Worm (Caenorhabditis elegans): ENCODE results near the gene K04G7.1.

ce11 chrIII:7150162-7150561 lies 12.3 kb upstream of the K04G7.1 start:
- TF ChIP-seq ceh-82 (tag; optimal IDR thresholded peaks at IDR 0.05) (no peak), lsy-2 (tag; optimal IDR thresholded peaks at IDR 0.05) (no peak), lin-39 (tag; optimal IDR thresholded peaks at IDR 0.05) (no peak), skn-1 (tag; optimal IDR thresholded peaks at IDR 0.05) (no peak), nhr-77 (tag; optimal IDR thresholded peaks at IDR 0.05) (no peak), ama-1 (optimal IDR thresholded peaks at IDR 0.05) (no peak), blmp-1 (tag; optimal IDR thresholded peaks at IDR 0.05) (no peak), rnt-1 (tag; optimal IDR thresholded peaks at IDR 0.05) (no peak), nhr-11 (tag; optimal IDR thresholded peaks at IDR 0.05) (no peak), unc-86 (tag; optimal IDR thresholded peaks at IDR 0.05) (no peak)

All from whole organism, L1 larva.